Worm (Caenorhabditis elegans) whole organism, L4/young adult: ENCODE measurements around the gene F20D6.6.

Experiments used
- W03F9.2 ChIP-seq: fragments of 150-350 bp; optimal IDR thresholded peaks from 2 replicates; lab custom pipeline; 2014; ENCODE audit warnings: missing biosample characterization, missing genetic modification characterization
- him-1 ChIP-seq: sonication (generic microtip); optimal IDR thresholded peaks from 2 replicates; lab custom pipeline; 2016; ENCODE audit warnings: missing genotype, missing genetic modification reagents, missing genetic modification characterization, missing compliant biosample characterization

ce11 chrV:8159629-8160028 is at the start of gene F20D6.6:
- TF ChIP-seq him-1: no peak
- no peak for TF ChIP-seq W03F9.2 (tag; lab: Kevin White, UChicago)
